Worm (Caenorhabditis elegans) whole organism, L1 larva: Measurements from ENCODE around the gene F53G2.3.

Experiments
- C04F5.9 ChIP-seq: sonication (generic microtip); optimal IDR thresholded peaks from 2 replicates; lab custom pipeline; 2016; ENCODE audit warnings: missing genetic modification characterization, missing compliant biosample characterization
- C16A3.4 ChIP-seq: fragments of 150-350 bp; optimal IDR thresholded peaks from 2 replicates; lab custom pipeline; 2014; ENCODE audit warnings: missing biosample characterization, missing genetic modification characterization
- F16B12.6 ChIP-seq: fragments of 150-350 bp; optimal IDR thresholded peaks from 2 replicates; lab custom pipeline; 2014; ENCODE audit warnings: missing biosample characterization, missing genetic modification characterization
- blmp-1 ChIP-seq: fragments of 150-350 bp; optimal IDR thresholded peaks from 2 replicates; lab custom pipeline; 2014; ENCODE audit warnings: missing biosample characterization, missing genetic modification characterization
- ceh-63 ChIP-seq: fragments of 200-800 bp; sonication (Bioruptor generic); optimal IDR thresholded peaks from 2 replicates; lab custom pipeline; 2018; ENCODE audit warnings: mild to moderate bottlenecking, missing genetic modification characterization, missing compliant biosample characterization
- ceh-8 ChIP-seq: fragments of 200-800 bp; sonication (Bioruptor generic); optimal IDR thresholded peaks from 2 replicates; lab custom pipeline; 2018; ENCODE audit warnings: mild to moderate bottlenecking, missing genetic modification characterization, moderate library complexity, missing compliant biosample characterization
- ceh-82 ChIP-seq, 3 experiments: fragments of 150-350 bp in 1 of 3; sonication (generic microtip) in 2 of 3; optimal IDR thresholded peaks; 2 replicates each; lab custom pipeline; 2014 to 2017; ENCODE audit warnings: missing biosample characterization in 3 of 3, missing genetic modification characterization in 3 of 3
- ceh-88 ChIP-seq: fragments of 200-800 bp; sonication (Bioruptor generic); IDR thresholded peaks from 2 replicates; pipeline ENCODE4 v1.3.6; 2022; ENCODE audit warnings: missing genetic modification characterization, missing compliant biosample characterization
- ceh-90 ChIP-seq: sonication (generic microtip); optimal IDR thresholded peaks from 2 replicates; lab custom pipeline; 2016; ENCODE audit warnings: missing genetic modification characterization, missing compliant biosample characterization
- ces-1 ChIP-seq: fragments of 150-350 bp; optimal IDR thresholded peaks from 2 replicates; lab custom pipeline; 2014; ENCODE audit warnings: missing biosample characterization, missing genetic modification reagents, missing genetic modification characterization
- dpl-1 ChIP-seq, 3 experiments: fragments of 150-350 bp in 2 of 3; sonication (generic microtip) in 1 of 3; optimal IDR thresholded peaks; 2 replicates each; lab custom pipeline; 2014 to 2017; ENCODE audit warnings: missing biosample characterization in 3 of 3, missing genetic modification characterization in 3 of 3, missing genetic modification reagents in 3 of 3
- efl-1 ChIP-seq, 4 experiments: fragments of 150-350 bp; optimal IDR thresholded peaks in 3 of 4; peaks in 1 of 4; 1 replicate in 1 of 4; 2 replicates in 3 of 4; lab custom pipeline; 2014; ENCODE audit warnings: missing biosample characterization in 2 of 4, missing genetic modification characterization in 2 of 4, missing genetic modification reagents in 2 of 4
- efl-3 ChIP-seq: fragments of 200-800 bp; sonication (Bioruptor generic); optimal IDR thresholded peaks from 2 replicates; lab custom pipeline; 2018; ENCODE audit warnings: mild to moderate bottlenecking, missing genetic modification characterization, missing compliant biosample characterization
- egl-27 ChIP-seq, 2 experiments: fragments of 150-350 bp in 1 of 2; sonication (generic microtip); optimal IDR thresholded peaks; 3 replicates each; lab custom pipeline; 2017 to 2018; ENCODE audit warnings: missing biosample characterization in 2 of 2, missing genetic modification characterization in 2 of 2, missing genetic modification reagents in 2 of 2
- fkh-10 ChIP-seq: sonication (generic microtip); optimal IDR thresholded peaks from 2 replicates; lab custom pipeline; 2017; ENCODE audit warnings: missing biosample characterization, missing genetic modification reagents, missing genetic modification characterization
- fos-1 ChIP-seq: fragments of 150-350 bp; optimal IDR thresholded peaks from 2 replicates; lab custom pipeline; 2014; ENCODE audit warnings: missing biosample characterization, missing genetic modification characterization
- hpl-2 ChIP-seq: fragments of 150-350 bp; optimal IDR thresholded peaks from 2 replicates; lab custom pipeline; 2014; ENCODE audit warnings: missing biosample characterization, missing genetic modification reagents, missing genetic modification characterization
- lin-35 ChIP-seq, 2 experiments: fragments of 150-350 bp; optimal IDR thresholded peaks; 2 replicates each; lab custom pipeline; 2014; ENCODE audit warnings: missing biosample characterization in 2 of 2, missing genetic modification characterization in 2 of 2, missing genetic modification reagents in 2 of 2
- lir-3 ChIP-seq: sonication (generic microtip); optimal IDR thresholded peaks from 2 replicates; lab custom pipeline; 2016; ENCODE audit warnings: mild to moderate bottlenecking, missing genetic modification characterization, moderate library complexity, missing compliant biosample characterization; ENCODE audit not compliant: poor library complexity
- lsy-2 ChIP-seq, 2 experiments: fragments of 150-350 bp; optimal IDR thresholded peaks; 2 replicates each; lab custom pipeline; 2014; ENCODE audit warnings: missing biosample characterization in 2 of 2, missing genetic modification characterization in 2 of 2
- mdl-1 ChIP-seq, 2 experiments: fragments of 150-350 bp; optimal IDR thresholded peaks; 2 replicates each; lab custom pipeline; 2014 to 2017; ENCODE audit warnings: missing biosample characterization in 2 of 2, missing genetic modification characterization in 2 of 2, inconsistent platforms in 1 of 2
- mef-2 ChIP-seq: fragments of 150-350 bp; optimal IDR thresholded peaks from 2 replicates; lab custom pipeline; 2014; ENCODE audit warnings: missing biosample characterization, missing genetic modification characterization
- mep-1 ChIP-seq: fragments of 150-350 bp; optimal IDR thresholded peaks from 2 replicates; lab custom pipeline; 2014; ENCODE audit warnings: missing biosample characterization, missing genetic modification characterization
- nhr-19 ChIP-seq: fragments of 200-800 bp; sonication (Bioruptor generic); conservative IDR thresholded peaks from 2 replicates; pipeline ENCODE4 v1.3.6; 2022; ENCODE audit warnings: missing genetic modification characterization, missing compliant biosample characterization
- nhr-20 ChIP-seq: sonication (generic microtip); optimal IDR thresholded peaks from 2 replicates; lab custom pipeline; 2016; ENCODE audit warnings: mild to moderate bottlenecking, missing genetic modification characterization, missing compliant biosample characterization
- nhr-71 ChIP-seq: sonication (generic microtip); optimal IDR thresholded peaks from 2 replicates; lab custom pipeline; 2016; ENCODE audit warnings: mild to moderate bottlenecking, missing genetic modification characterization, moderate library complexity, missing compliant biosample characterization
- nhr-76 ChIP-seq: sonication (generic microtip); optimal IDR thresholded peaks from 2 replicates; lab custom pipeline; 2017; ENCODE audit warnings: missing biosample characterization, missing genetic modification characterization
- nhr-77 ChIP-seq: fragments of 150-350 bp; optimal IDR thresholded peaks from 2 replicates; lab custom pipeline; 2014; ENCODE audit warnings: missing biosample characterization, missing genetic modification characterization
- pax-3 ChIP-seq: fragments of 200-800 bp; sonication (Bioruptor generic); optimal IDR thresholded peaks from 2 replicates; lab custom pipeline; 2018; ENCODE audit warnings: mild to moderate bottlenecking, missing genetic modification characterization, moderate library complexity, missing compliant biosample characterization
- rnt-1 ChIP-seq: sonication (generic microtip); optimal IDR thresholded peaks from 2 replicates; lab custom pipeline; 2016; ENCODE audit warnings: mild to moderate bottlenecking, missing genetic modification characterization, moderate library complexity, missing compliant biosample characterization
- skn-1 ChIP-seq: fragments of 150-350 bp; optimal IDR thresholded peaks from 2 replicates; lab custom pipeline; 2014; ENCODE audit warnings: missing biosample characterization, missing genetic modification characterization
- snpc-4 ChIP-seq: fragments of 150-350 bp; optimal IDR thresholded peaks from 2 replicates; lab custom pipeline; 2014; ENCODE audit warnings: missing biosample characterization, missing genetic modification characterization
- swsn-7 ChIP-seq: sonication (generic microtip); optimal IDR thresholded peaks from 2 replicates; lab custom pipeline; 2016; ENCODE audit warnings: missing genetic modification characterization, missing compliant biosample characterization
- unc-130 ChIP-seq: fragments of 150-350 bp; optimal IDR thresholded peaks from 2 replicates; lab custom pipeline; 2017; ENCODE audit warnings: missing biosample characterization, missing genetic modification characterization, inconsistent platforms
- unc-62 ChIP-seq: fragments of 150-350 bp; optimal IDR thresholded peaks from 2 replicates; lab custom pipeline; 2014; ENCODE audit warnings: missing biosample characterization, missing genetic modification reagents, missing genetic modification characterization
- vab-15 ChIP-seq: sonication (generic microtip); optimal IDR thresholded peaks from 2 replicates; lab custom pipeline; 2017; ENCODE audit warnings: missing genotype, mild to moderate bottlenecking, missing genetic modification characterization, missing compliant biosample characterization
- xbp-1 ChIP-seq: sonication (generic microtip); optimal IDR thresholded peaks from 2 replicates; lab custom pipeline; 2016; ENCODE audit warnings: missing genetic modification characterization, missing compliant biosample characterization
- zag-1 ChIP-seq: fragments of 150-350 bp; optimal IDR thresholded peaks from 2 replicates; lab custom pipeline; 2014; ENCODE audit warnings: missing biosample characterization, missing genetic modification characterization

F53G2.3 gene

DNA sequence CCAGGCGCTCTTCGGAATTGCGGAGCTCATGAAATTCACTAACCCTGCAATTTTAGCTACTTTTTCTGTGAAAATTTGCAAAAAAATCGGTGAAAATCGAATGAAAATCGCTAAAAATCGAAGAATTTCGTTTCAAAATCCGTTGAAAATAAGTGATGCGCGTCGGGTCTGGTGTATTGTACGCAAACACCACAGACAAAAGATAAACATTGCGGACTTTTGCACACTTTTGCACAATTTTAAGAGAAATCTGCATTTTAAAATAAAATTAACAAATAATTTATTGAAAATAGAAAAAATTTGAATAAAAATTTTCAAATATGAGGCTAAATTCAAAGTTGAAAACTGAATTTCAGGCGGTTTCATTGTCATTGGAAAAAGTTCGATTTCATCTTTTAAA, 1.2 kb upstream of the F53G2.3 start, which contains the start of gene F53G2.12:
Gene F53G2.12 (minus strand): TSS at position 44 of the 400 bp plus-strand sequence.
- TF ChIP-seq zag-1 (tag; lab: Kevin White, UChicago) (no peak), nhr-71 (tag; lab: Kevin White, UChicago) (no peak), swsn-7 (no peak), hpl-2 (GFP tag; lab: Kevin White, UChicago) (no peak), efl-1 (optimal IDR thresholded peaks at IDR 0.05; lab: Kevin White, UChicago) (peak; percentile 36 to 47), efl-1 (GFP tag; optimal IDR thresholded peaks at IDR 0.05 in 1 of 2; lab: Kevin White, UChicago) (peak; percentile 54 to 95), skn-1 (tag; lab: Kevin White, UChicago) (no peak), rnt-1 (tag; lab: Kevin White, UChicago) (no peak), lir-3 (tag; lab: Kevin White, UChicago) (no peak), dpl-1 (GFP tag; optimal IDR thresholded peaks at IDR 0.05; lab: Kevin White, UChicago) (peak; percentile 6 to 57 (median 46)), ceh-90 (peak; percentile 2), mep-1 (tag; lab: Kevin White, UChicago) (peak; percentile 7), ceh-8 (GFP tag; lab: Kevin White, UChicago) (no peak), unc-62 (GFP tag; lab: Kevin White, UChicago) (no peak), ceh-63 (GFP tag; lab: Kevin White, UChicago) (no peak), ces-1 (GFP tag; lab: Kevin White, UChicago) (no peak), vab-15 (tag; lab: Kevin White, UChicago) (no peak), nhr-76 (tag; lab: Kevin White, UChicago) (no peak), lin-35 (GFP tag; optimal IDR thresholded peaks at IDR 0.05; lab: Kevin White, UChicago) (peak in 1 of 2 experiments; percentile 36), lsy-2 (tag; optimal IDR thresholded peaks at IDR 0.05; lab: Kevin White, UChicago) (peak; percentile 52 to 54), fos-1 (no peak), F16B12.6 (peak; percentile 82), nhr-19 (GFP tag; lab: Robert Waterston, UW) (no peak), C04F5.9 (tag; lab: Kevin White, UChicago) (peak; percentile 14)

DNA sequence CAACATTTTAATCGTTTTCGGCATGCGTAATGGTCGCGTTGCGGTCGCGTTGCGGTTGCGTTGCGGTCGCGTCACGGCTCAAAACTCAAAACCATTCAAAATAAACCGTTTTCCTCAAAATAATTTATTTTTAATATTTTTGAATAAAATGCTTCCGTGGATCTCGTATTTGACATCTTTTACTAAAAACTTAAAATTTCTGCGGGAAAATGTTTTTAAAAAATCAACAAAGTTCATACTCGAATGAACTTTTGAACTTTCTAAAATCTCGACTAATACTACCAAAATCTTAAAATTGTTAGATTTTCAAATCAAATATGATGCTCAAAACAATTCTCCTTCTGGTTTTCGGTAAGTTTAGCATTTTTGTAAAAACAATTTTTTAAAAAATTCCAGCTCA, 1.4 kb downstream of the F53G2.3 start, which contains the start of gene F53G2.2:
Gene F53G2.2 (plus strand): TSS at position 301 of the 400 bp plus-strand sequence.
- TF ChIP-seq snpc-4 (tag; lab: Kevin White, UChicago): no peak
- no peak for TF ChIP-seq unc-130 (tag; lab: Kevin White, UChicago)
- no peak for TF ChIP-seq nhr-19 (GFP tag; lab: Robert Waterston, UW)
- TF ChIP-seq ceh-88 (GFP tag; lab: Robert Waterston, UW): no peak
- TF ChIP-seq rnt-1 (tag; lab: Kevin White, UChicago): no peak
- TF ChIP-seq C04F5.9 (tag; lab: Kevin White, UChicago): no peak

- TF ChIP-seq mef-2 (tag; lab: Kevin White, UChicago) (no peak), lsy-2 (tag; optimal IDR thresholded peaks at IDR 0.05; lab: Kevin White, UChicago) (no peak), blmp-1 (no peak), pax-3 (tag; lab: Kevin White, UChicago) (no peak), nhr-20 (tag; lab: Kevin White, UChicago) (no peak), nhr-77 (tag; lab: Kevin White, UChicago) (no peak), mdl-1 (tag; optimal IDR thresholded peaks at IDR 0.05; lab: Kevin White, UChicago) (no peak), egl-27 (tag; optimal IDR thresholded peaks at IDR 0.05; lab: Kevin White, UChicago) (no peak), C16A3.4 (tag; lab: Kevin White, UChicago) (no peak), fkh-10 (GFP tag; lab: Kevin White, UChicago) (no peak), ceh-82 (tag; optimal IDR thresholded peaks at IDR 0.05; lab: Kevin White, UChicago) (no peak), xbp-1 (tag; lab: Kevin White, UChicago) (no peak), efl-3 (no peak)
- TF ChIP-seq, all 84 proteins: peak for 0
Observed at ce11 chrII:2483507-2483906, 3.3 kb downstream of the F53G2.3 start, which contains the start of gene F53G2.13. TSS of gene F53G2.13 (plus strand) at chrII:2483807.
